Fruit fly (Drosophila melanogaster): ENCODE measurements around the gene Hk.
A peak's percentile ranks its signal among the peaks of the same experiment; 100 is the strongest.

The Hk gene

DNA sequence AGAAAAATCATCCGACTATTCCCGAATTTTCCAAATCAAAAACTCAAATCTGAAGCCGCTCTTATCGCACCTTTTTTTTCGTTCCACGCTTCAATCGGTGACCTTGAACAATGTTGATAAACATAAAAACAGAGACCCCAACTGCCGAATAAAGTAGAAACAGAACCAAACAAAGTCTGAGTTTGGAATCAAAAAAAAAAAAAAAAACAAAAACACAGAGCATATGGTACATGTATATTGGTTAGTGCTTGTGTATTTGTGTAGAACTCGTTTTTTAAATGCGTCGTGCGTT, 618 bp upstream of the Hk start:
- TF ChIP-seq grau (tag; optimal IDR thresholded peaks at IDR 0.05) (no peak), CG13287 (GFP tag; IDR thresholded peaks at IDR 0.05; ENCODE audit: partially characterized antibody) (0 out of 2 replicates have a peak, but pooled peaks have one; percentile 13), CG7271 (tag; optimal IDR thresholded peaks at IDR 0.05) (no peak), cg (GFP tag; optimal IDR thresholded peaks at IDR 0.05) (peak; percentile 20), chinmo (GFP tag; IDR thresholded peaks at IDR 0.05; ENCODE audit: partially characterized antibody) (0 out of 4 replicates have a peak, but pooled peaks have one; percentile 53), grn (GFP tag; optimal IDR thresholded peaks at IDR 0.05) (peak; percentile 26), ftz-f1 (GFP tag; optimal IDR thresholded peaks at IDR 0.05) (peak; percentile 33), Atf6 (GFP tag; IDR thresholded peaks at IDR 0.05) (0 out of 2 replicates have a peak, but pooled peaks have one; percentile 8), CG31441 (GFP tag; IDR thresholded peaks at IDR 0.05) (no peak), CG10321 (GFP tag; IDR thresholded peaks at IDR 0.05) (no peak), sqz (GFP tag; optimal IDR thresholded peaks at IDR 0.05) (peak; percentile 71)

DNA sequence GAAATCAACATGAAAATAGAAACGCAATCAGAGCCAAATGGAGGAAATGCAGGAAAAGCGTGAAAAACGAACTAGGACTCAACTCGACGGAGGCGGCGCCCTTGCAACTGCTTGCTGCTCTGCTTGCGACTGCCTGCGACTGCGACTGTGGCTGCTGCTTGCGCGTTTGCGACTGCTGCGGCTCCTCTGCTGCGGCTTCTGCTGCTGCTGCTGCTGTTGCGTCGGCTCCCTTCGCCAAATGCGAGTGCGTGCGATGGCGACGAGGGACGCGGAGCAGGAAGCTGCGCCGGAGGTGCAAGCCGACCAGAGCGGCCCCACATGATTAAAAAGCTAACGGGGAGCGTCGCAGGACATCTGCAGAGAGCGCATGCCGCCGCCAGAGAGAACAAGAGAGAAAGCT, 2.1 kb downstream of the Hk start:
- TF ChIP-seq sens (GFP tag) (peak; percentile 7), Med (GFP tag) (peak; percentile 39), CG6272 (GFP tag; IDR thresholded peaks at IDR 0.05) (no peak), org-1 (GFP tag; optimal IDR thresholded peaks at IDR 0.05) (no peak), Adf1 (GFP tag; IDR thresholded peaks at IDR 0.05) (peak; percentile 80), CG18262 (tag; optimal IDR thresholded peaks at IDR 0.05) (no peak), odd (GFP tag; optimal IDR thresholded peaks at IDR 0.05) (no peak), crol (GFP tag; IDR thresholded peaks at IDR 0.05) (peak; percentile 32; the same call in 1 of the 2 replicates), Deaf1 (tag; optimal IDR thresholded peaks at IDR 0.05) (peak; percentile 64), jumu (GFP tag; optimal IDR thresholded peaks at IDR 0.05) (no peak), Trl (optimal IDR thresholded peaks at IDR 0.05) (peak in 1 of 2 experiments; percentile 18), Trl (GFP tag; optimal IDR thresholded peaks at IDR 0.05) (no peak), Ets65A (GFP tag) (peak; percentile 17), ewg (GFP tag; optimal IDR thresholded peaks at IDR 0.05) (peak; percentile 16), Dref (GFP tag; IDR thresholded peaks at IDR 0.05) (0 out of 2 replicates have a peak, but pooled peaks have one; percentile 18), gcm2 (GFP tag; optimal IDR thresholded peaks at IDR 0.05) (no peak), CG31365 (tag; optimal IDR thresholded peaks at IDR 0.05) (peak; percentile 77), Ada2b (GFP tag; IDR thresholded peaks at IDR 0.05) (no peak), bcd (GFP tag; optimal IDR thresholded peaks at IDR 0.05) (no peak), CG5953 (GFP tag; IDR thresholded peaks at IDR 0.05) (no peak), emc (GFP tag; optimal IDR thresholded peaks at IDR 0.05) (no peak), CG2129 (GFP tag; IDR thresholded peaks at IDR 0.05; ENCODE audit: partially characterized antibody) (no peak), CG15073 (GFP tag; optimal IDR thresholded peaks at IDR 0.05) (no peak), CG1647 (GFP tag; optimal IDR thresholded peaks at IDR 0.05) (no peak), CG11560 (tag; IDR thresholded peaks at IDR 0.05) (no peak), CG18599 (GFP tag; optimal IDR thresholded peaks at IDR 0.05) (no peak), inv (GFP tag; IDR thresholded peaks at IDR 0.05; ENCODE audit: partially characterized antibody) (no peak), CG12299 (tag; optimal IDR thresholded peaks at IDR 0.05) (no peak), slp2 (GFP tag; optimal IDR thresholded peaks at IDR 0.05) (no peak), CG2116 (GFP tag; optimal IDR thresholded peaks at IDR 0.05) (no peak), Xbp1 (GFP tag; optimal IDR thresholded peaks at IDR 0.05) (no peak), HLH4C (GFP tag; IDR thresholded peaks at IDR 0.05; ENCODE audit: partially characterized antibody) (no peak), CG18476 (GFP tag; optimal IDR thresholded peaks at IDR 0.05) (no peak), Vsx1 (GFP tag; optimal IDR thresholded peaks at IDR 0.05) (no peak), Hmx (GFP tag; optimal IDR thresholded peaks at IDR 0.05) (no peak), Drgx (GFP tag; IDR thresholded peaks at IDR 0.05) (0 out of 2 replicates have a peak, but pooled peaks have one; percentile 11), CG1792 (GFP tag; optimal IDR thresholded peaks at IDR 0.05) (no peak)

Data from whole organism, embryonic.